Fruit fly (Drosophila melanogaster) whole organism, embryonic: ENCODE data around the gene CG34417.
A peak's percentile ranks its signal among the peaks of the same experiment; 100 is the strongest.

Experiments
- Abd-B ChIP-seq: fragments of 200-800 bp; sonication (Bioruptor generic); optimal IDR thresholded peaks from 2 replicates; lab custom pipeline; 2018; ENCODE audit warnings: missing biosample characterization, mild to moderate bottlenecking, missing genetic modification characterization, moderate library complexity
- Aef1 ChIP-seq: fragments of 200-800 bp; sonication (Bioruptor generic); IDR thresholded peaks from 3 replicates; pipeline ENCODE4 v1.3.6; 2022; ENCODE audit warnings: missing biosample characterization, missing genetic modification characterization
- CG10654 ChIP-seq: fragments of 200-800 bp; sonication (Bioruptor generic); optimal IDR thresholded peaks from 2 replicates; lab custom pipeline; 2016; ENCODE audit warnings: missing biosample characterization, missing genetic modification characterization
- CG11695 ChIP-seq: fragments of 200-800 bp; sonication (Bioruptor generic); IDR thresholded peaks from 3 replicates; pipeline ENCODE4 v1.3.6; 2022; ENCODE audit warnings: missing biosample characterization, missing genetic modification characterization
- CG12236 ChIP-seq: fragments of 200-800 bp; sonication (Bioruptor generic); optimal IDR thresholded peaks from 2 replicates; lab custom pipeline; 2016; ENCODE audit warnings: missing biosample characterization, missing genetic modification characterization
- CG13894 ChIP-seq: fragments of 200-800 bp; sonication (Bioruptor generic); optimal IDR thresholded peaks from 3 replicates; lab custom pipeline; 2018; ENCODE audit warnings: missing biosample characterization, mild to moderate bottlenecking, missing genetic modification characterization, moderate library complexity
- CG15073 ChIP-seq: fragments of 200-800 bp; sonication (Bioruptor generic); optimal IDR thresholded peaks from 2 replicates; lab custom pipeline; 2016; ENCODE audit warnings: missing biosample characterization, missing genetic modification characterization
- CG1529 ChIP-seq: fragments of 200-800 bp; sonication (Bioruptor generic); optimal IDR thresholded peaks from 3 replicates; lab custom pipeline; 2018; ENCODE audit warnings: missing biosample characterization, missing genetic modification characterization
- CG2889 ChIP-seq: fragments of 200-800 bp; sonication (Bioruptor generic); IDR thresholded peaks from 3 replicates; pipeline ENCODE4 v1.3.6; 2022; ENCODE audit warnings: missing biosample characterization, missing genetic modification characterization
- CG30431 ChIP-seq: fragments of 200-800 bp; sonication (Bioruptor generic); optimal IDR thresholded peaks from 2 replicates; lab custom pipeline; 2017; ENCODE audit warnings: missing biosample characterization, missing genetic modification characterization
- CG31441 ChIP-seq: fragments of 200-800 bp; sonication (Bioruptor generic); IDR thresholded peaks from 2 replicates; pipeline ENCODE4 v1.3.6; 2022; ENCODE audit warnings: missing biosample characterization, missing genetic modification characterization
- CG3995 ChIP-seq: fragments of 200-800 bp; sonication (Bioruptor generic); optimal IDR thresholded peaks from 3 replicates; lab custom pipeline; 2016; ENCODE audit warnings: missing biosample characterization, missing genetic modification characterization
- CG4617 ChIP-seq: fragments of 200-800 bp; sonication (Bioruptor generic); optimal IDR thresholded peaks from 3 replicates; lab custom pipeline; 2016; ENCODE audit warnings: missing biosample characterization, missing genetic modification characterization, borderline replicate concordance
- CG6654 ChIP-seq: fragments of 200-800 bp; sonication (Bioruptor generic); optimal IDR thresholded peaks from 2 replicates; lab custom pipeline; 2017; ENCODE audit warnings: missing biosample characterization, mild to moderate bottlenecking, missing genetic modification characterization
- CG6813 ChIP-seq: fragments of 200-800 bp; sonication (Bioruptor generic); optimal IDR thresholded peaks from 2 replicates; lab custom pipeline; 2017; ENCODE audit warnings: missing biosample characterization, missing genetic modification characterization, mild to moderate bottlenecking, moderate library complexity, missing genetic modification reagents
- CG7357 ChIP-seq: fragments of 200-800 bp; sonication (Bioruptor generic); IDR thresholded peaks from 3 replicates; pipeline ENCODE4 v1.3.6; 2022; ENCODE audit warnings: missing biosample characterization, missing genetic modification characterization
- CG8281 ChIP-seq: fragments of 200-800 bp; sonication (Bioruptor generic); optimal IDR thresholded peaks from 2 replicates; lab custom pipeline; 2018; ENCODE audit warnings: missing biosample characterization, mild to moderate bottlenecking, missing genetic modification characterization, moderate library complexity
- CG8478 ChIP-seq: fragments of >200 bp; optimal IDR thresholded peaks from 2 replicates; lab custom pipeline; 2018
- CG9932 ChIP-seq: fragments of 200-800 bp; sonication (Bioruptor generic); IDR thresholded peaks from 2 replicates; pipeline ENCODE4 v1.3.6; 2022; ENCODE audit warnings: missing biosample characterization, missing genetic modification characterization
- D19B ChIP-seq: fragments of 200-800 bp; sonication (Bioruptor generic); optimal IDR thresholded peaks from 2 replicates; lab custom pipeline; 2017; ENCODE audit warnings: missing biosample characterization, mild to moderate bottlenecking, missing genetic modification characterization
- Deaf1 ChIP-seq: fragments of 200-800 bp; optimal IDR thresholded peaks from 3 replicates; lab custom pipeline; 2019; ENCODE audit warnings: missing biosample characterization, mild to moderate bottlenecking, missing genetic modification characterization, moderate library complexity
- Dfd ChIP-seq, 2 experiments: fragments of >200 bp; optimal IDR thresholded peaks; 2 replicates each; lab custom pipeline; 2017; ENCODE audit warnings: missing biosample characterization in 2 of 2, missing genetic modification characterization in 2 of 2
- E2f2 ChIP-seq: fragments of 200-800 bp; sonication (Bioruptor generic); IDR thresholded peaks from 2 replicates; pipeline ENCODE4 v1.3.6; 2022; ENCODE audit warnings: missing biosample characterization, missing genetic modification characterization
- Fer1 ChIP-seq: fragments of 200-800 bp; sonication (Bioruptor generic); optimal IDR thresholded peaks from 2 replicates; lab custom pipeline; 2017; ENCODE audit warnings: missing biosample characterization, mild to moderate bottlenecking, missing genetic modification characterization
- HLH54F ChIP-seq: fragments of 200-800 bp; sonication (Bioruptor generic); optimal IDR thresholded peaks from 3 replicates; lab custom pipeline; 2016; ENCODE audit warnings: missing biosample characterization, missing genetic modification characterization
- HmgZ ChIP-seq: fragments of 200-800 bp; sonication (Bioruptor generic); optimal IDR thresholded peaks from 2 replicates; lab custom pipeline; 2018; ENCODE audit warnings: missing biosample characterization, mild to moderate bottlenecking, missing genetic modification characterization
- Mad ChIP-seq: fragments of 200-800 bp; sonication (Bioruptor generic); optimal IDR thresholded peaks from 2 replicates; lab custom pipeline; 2016; ENCODE audit warnings: missing biosample characterization, missing genetic modification characterization
- Oli ChIP-seq: fragments of 200-800 bp; sonication (Bioruptor generic); optimal IDR thresholded peaks from 2 replicates; lab custom pipeline; 2018; ENCODE audit warnings: missing biosample characterization, mild to moderate bottlenecking, missing genetic modification characterization, moderate library complexity
- Rfx ChIP-seq: fragments of 200-800 bp; sonication (Bioruptor generic); IDR thresholded peaks from 2 replicates; pipeline ENCODE4 v1.3.6; 2022; ENCODE audit warnings: missing biosample characterization, missing genetic modification characterization
- Sox100B ChIP-seq: fragments of 200-800 bp; sonication (Bioruptor generic); optimal IDR thresholded peaks from 3 replicates; lab custom pipeline; 2018; ENCODE audit warnings: missing biosample characterization, mild to moderate bottlenecking, missing genetic modification characterization
- Sry-β ChIP-seq: fragments of 200-800 bp; sonication (Bioruptor generic); optimal IDR thresholded peaks from 2 replicates; lab custom pipeline; 2018; ENCODE audit warnings: missing biosample characterization, mild to moderate bottlenecking, missing genetic modification characterization, moderate library complexity
- TFAM ChIP-seq: fragments of 200-800 bp; sonication (Bioruptor generic); optimal IDR thresholded peaks from 2 replicates; lab custom pipeline; 2017; ENCODE audit warnings: missing biosample characterization, missing genetic modification characterization, inconsistent platforms
- Vsx1 ChIP-seq: fragments of 200-800 bp; sonication (Bioruptor generic); optimal IDR thresholded peaks from 2 replicates; lab custom pipeline; 2017; ENCODE audit warnings: missing biosample characterization, mild to moderate bottlenecking, missing genetic modification characterization, missing genetic modification reagents
- al ChIP-seq: fragments of 200-800 bp; sonication (Bioruptor generic); IDR thresholded peaks from 2 replicates; pipeline ENCODE4 v1.3.6; 2022; ENCODE audit warnings: missing biosample characterization, missing genetic modification characterization
- bigmax ChIP-seq: fragments of 200-800 bp; sonication (Bioruptor generic); optimal IDR thresholded peaks from 2 replicates; lab custom pipeline; 2018; ENCODE audit warnings: missing biosample characterization, mild to moderate bottlenecking, missing genetic modification characterization
- chn ChIP-seq: fragments of 200-800 bp; sonication (Bioruptor generic); optimal IDR thresholded peaks from 2 replicates; lab custom pipeline; 2016; ENCODE audit warnings: missing biosample characterization, missing genetic modification characterization
- ci ChIP-seq: fragments of 200-800 bp; sonication (Bioruptor generic); IDR thresholded peaks from 3 replicates; pipeline ENCODE4 v1.3.6; 2022; ENCODE audit warnings: missing biosample characterization, missing genetic modification characterization
- crc ChIP-seq: fragments of 200-800 bp; sonication (Bioruptor generic); optimal IDR thresholded peaks from 2 replicates; lab custom pipeline; 2016; ENCODE audit warnings: missing biosample characterization, missing genetic modification characterization
- gt ChIP-seq: fragments of 200-800 bp; sonication (Bioruptor generic); IDR thresholded peaks from 2 replicates; pipeline ENCODE4 v1.3.6; 2022; ENCODE audit warnings: missing biosample characterization, missing genetic modification characterization
- h ChIP-seq: fragments of >200 bp; optimal IDR thresholded peaks from 2 replicates; lab custom pipeline; 2017
- jigr1 ChIP-seq: fragments of 200-800 bp; sonication (Bioruptor generic); IDR thresholded peaks from 3 replicates; pipeline ENCODE4 v1.3.6; 2022; ENCODE audit warnings: missing biosample characterization, missing genetic modification characterization
- p53 ChIP-seq: fragments of 200-800 bp; sonication (Bioruptor generic); optimal IDR thresholded peaks from 2 replicates; lab custom pipeline; 2016; ENCODE audit warnings: missing biosample characterization, missing genetic modification characterization
- pita ChIP-seq: fragments of 200-800 bp; sonication (Bioruptor generic); optimal IDR thresholded peaks from 2 replicates; lab custom pipeline; 2017; ENCODE audit warnings: missing biosample characterization, mild to moderate bottlenecking, missing genetic modification characterization
- row ChIP-seq: fragments of 200-800 bp; sonication (Bioruptor generic); IDR thresholded peaks from 3 replicates; pipeline ENCODE4 v1.3.6; 2022; ENCODE audit warnings: missing biosample characterization, missing genetic modification characterization
- slou ChIP-seq: fragments of 200-800 bp; sonication (Bioruptor generic); optimal IDR thresholded peaks from 3 replicates; lab custom pipeline; 2016; ENCODE audit warnings: missing biosample characterization, missing genetic modification characterization
- sna ChIP-seq: fragments of 200-800 bp; sonication (Bioruptor generic); IDR thresholded peaks from 2 replicates; pipeline ENCODE4 v1.3.6; 2022; ENCODE audit warnings: missing biosample characterization, missing genetic modification characterization; ENCODE audit not compliant: partially characterized antibody
- sqz ChIP-seq: fragments of 200-800 bp; sonication (Bioruptor generic); optimal IDR thresholded peaks from 3 replicates; lab custom pipeline; 2018; ENCODE audit warnings: missing biosample characterization, mild to moderate bottlenecking, missing genetic modification characterization
- tio ChIP-seq: fragments of 200-800 bp; sonication (Bioruptor generic); optimal IDR thresholded peaks from 2 replicates; lab custom pipeline; 2017; ENCODE audit warnings: missing biosample characterization, missing genetic modification characterization, inconsistent platforms
- tna ChIP-seq: fragments of 200-800 bp; sonication (Bioruptor generic); IDR thresholded peaks from 2 replicates; pipeline ENCODE4 v1.3.6; 2022; ENCODE audit warnings: missing biosample characterization, missing genetic modification characterization; ENCODE audit not compliant: partially characterized antibody
- toy ChIP-seq: fragments of 200-800 bp; sonication (Bioruptor generic); IDR thresholded peaks from 2 replicates; pipeline ENCODE4 v1.3.6; 2022; ENCODE audit warnings: missing biosample characterization, missing genetic modification characterization
- trem ChIP-seq: fragments of 200-800 bp; optimal IDR thresholded peaks from 3 replicates; lab custom pipeline; 2019; ENCODE audit warnings: missing biosample characterization, mild to moderate bottlenecking, missing genetic modification characterization, moderate library complexity
- vfl ChIP-seq: fragments of 200-800 bp; sonication (Bioruptor generic); optimal IDR thresholded peaks from 2 replicates; lab custom pipeline; 2016; ENCODE audit warnings: missing biosample characterization, missing genetic modification characterization
- zf30C ChIP-seq: fragments of 200-800 bp; sonication (Bioruptor generic); optimal IDR thresholded peaks from 3 replicates; lab custom pipeline; 2018; ENCODE audit warnings: missing biosample characterization, mild to moderate bottlenecking, missing genetic modification characterization

The CG34417 gene

dm6 chrX:6574488-6574887, 33.9 kb downstream of the CG34417 start (continued):
- TF ChIP-seq Oli (tag; lab: Kevin White, UChicago) (no peak), Vsx1 (GFP tag; lab: Kevin White, UChicago) (no peak), Fer1 (GFP tag; lab: Kevin White, UChicago) (no peak), tio (GFP tag; lab: Kevin White, UChicago) (peak; percentile 14), zf30C (GFP tag; lab: Kevin White, UChicago) (no peak), p53 (GFP tag; lab: Kevin White, UChicago) (no peak), trem (no peak), Rfx (GFP tag; lab: Robert Waterston, UW) (peak; percentile 74), pita (GFP tag; lab: Kevin White, UChicago) (no peak), CG12236 (GFP tag; lab: Kevin White, UChicago) (no peak), E2f2 (no peak), Dfd (GFP tag; optimal IDR thresholded peaks at IDR 0.05; lab: Kevin White, UChicago) (no peak), Sry-β (no peak), CG7357 (GFP tag; lab: Robert Waterston, UW) (peak; percentile 37; the same call in 1 of the 3 replicates), slou (GFP tag; lab: Kevin White, UChicago) (no peak), CG6813 (no peak), al (GFP tag; lab: Robert Waterston, UW) (0 out of 2 replicates have a peak, but pooled peaks have one; percentile 32), CG1529 (no peak), CG8478 (no peak), chn (no peak), CG9932 (GFP tag; lab: Robert Waterston, UW) (peak; percentile 31; the same call in 1 of the 2 replicates), HmgZ (no peak), TFAM (no peak), h (lab: Kevin White, UChicago) (no peak), CG6654 (GFP tag; lab: Kevin White, UChicago) (no peak), sqz (GFP tag; lab: Kevin White, UChicago) (no peak), CG13894 (tag; lab: Kevin White, UChicago) (no peak), Aef1 (GFP tag; lab: Robert Waterston, UW) (peak; percentile 12; the same call in 1 of the 3 replicates), CG3995 (no peak), toy (GFP tag; lab: Robert Waterston, UW) (no peak), bigmax (GFP tag; lab: Kevin White, UChicago) (no peak), CG2889 (GFP tag; lab: Robert Waterston, UW) (0 out of 3 replicates have a peak, but pooled peaks have one; percentile 37), Deaf1 (no peak), jigr1 (GFP tag; lab: Robert Waterston, UW) (0 out of 3 replicates have a peak, but pooled peaks have one; percentile 15), Mad (GFP tag; lab: Kevin White, UChicago) (no peak), CG15073 (GFP tag; lab: Kevin White, UChicago) (no peak), CG30431 (GFP tag; lab: Kevin White, UChicago) (no peak), HLH54F (GFP tag; lab: Kevin White, UChicago) (no peak), sna (no peak), Sox100B (GFP tag; lab: Kevin White, UChicago) (no peak), Abd-B (GFP tag; lab: Kevin White, UChicago) (no peak), CG31441 (GFP tag; lab: Robert Waterston, UW) (no peak), gt (GFP tag; lab: Robert Waterston, UW) (no peak), row (GFP tag; lab: Robert Waterston, UW) (peak; percentile 60), D19B (GFP tag; lab: Kevin White, UChicago) (no peak), vfl (GFP tag; lab: Kevin White, UChicago) (no peak), CG4617 (GFP tag; lab: Kevin White, UChicago) (no peak), ci (GFP tag; lab: Robert Waterston, UW) (peak; percentile 62; the same call in 1 of the 3 replicates), CG8281 (tag; lab: Kevin White, UChicago) (no peak), CG10654 (GFP tag; lab: Kevin White, UChicago) (no peak), CG11695 (GFP tag; lab: Robert Waterston, UW) (0 out of 3 replicates have a peak, but pooled peaks have one; percentile 11), tna (GFP tag; lab: Robert Waterston, UW) (no peak), crc (no peak)
